Fruit fly (Drosophila melanogaster) whole organism, embryonic: ENCODE results near the gene pdm2.

ENCODE experiments used
- Abd-B ChIP-seq: fragments of 200-800 bp; sonication (Bioruptor generic); optimal IDR thresholded peaks from 2 replicates; lab custom pipeline; 2018; ENCODE audit warnings: missing biosample characterization, mild to moderate bottlenecking, missing genetic modification characterization, moderate library complexity
- Adf1 ChIP-seq: fragments of 200-800 bp; sonication (Bioruptor generic); IDR thresholded peaks from 2 replicates; pipeline ENCODE4 v1.3.6; 2022; ENCODE audit warnings: missing biosample characterization, missing genetic modification characterization
- Bteb2 ChIP-seq: fragments of 200-800 bp; sonication (Bioruptor generic); optimal IDR thresholded peaks from 2 replicates; lab custom pipeline; 2016; ENCODE audit warnings: missing biosample characterization, missing genetic modification characterization
- CG10274 ChIP-seq: fragments of 200-800 bp; sonication (Bioruptor generic); optimal IDR thresholded peaks from 3 replicates; lab custom pipeline; 2017; ENCODE audit warnings: missing biosample characterization, mild to moderate bottlenecking, missing genetic modification characterization
- CG10462 ChIP-seq: fragments of 200-800 bp; sonication (Bioruptor generic); optimal IDR thresholded peaks from 2 replicates; lab custom pipeline; 2016; ENCODE audit warnings: missing biosample characterization, missing genetic modification characterization
- CG12219 ChIP-seq: fragments of 200-800 bp; sonication (Bioruptor generic); optimal IDR thresholded peaks from 3 replicates; lab custom pipeline; 2018; ENCODE audit warnings: missing biosample characterization, mild to moderate bottlenecking, missing genetic modification characterization
- CG13296 ChIP-seq: fragments of 200-800 bp; sonication (Bioruptor generic); optimal IDR thresholded peaks from 3 replicates; lab custom pipeline; 2018; ENCODE audit warnings: missing biosample characterization, mild to moderate bottlenecking, missing genetic modification characterization
- CG15479 ChIP-seq: fragments of 200-800 bp; sonication (Bioruptor generic); optimal IDR thresholded peaks from 3 replicates; lab custom pipeline; 2019; ENCODE audit warnings: missing biosample characterization, mild to moderate bottlenecking, missing genetic modification characterization, moderate library complexity
- CG30431 ChIP-seq: fragments of 200-800 bp; sonication (Bioruptor generic); optimal IDR thresholded peaks from 2 replicates; lab custom pipeline; 2017; ENCODE audit warnings: missing biosample characterization, missing genetic modification characterization
- CG31224 ChIP-seq: fragments of 200-800 bp; sonication (Bioruptor generic); IDR thresholded peaks from 2 replicates; pipeline ENCODE4 v1.3.6; 2022; ENCODE audit warnings: missing biosample characterization, missing genetic modification characterization
- CG31365 ChIP-seq: fragments of 200-800 bp; sonication (Bioruptor generic); optimal IDR thresholded peaks from 2 replicates; lab custom pipeline; 2018; ENCODE audit warnings: missing biosample characterization, mild to moderate bottlenecking, missing genetic modification characterization
- CG4820 ChIP-seq: fragments of 200-800 bp; sonication (Bioruptor generic); optimal IDR thresholded peaks from 3 replicates; lab custom pipeline; 2016; ENCODE audit warnings: missing biosample characterization, missing genetic modification characterization
- CG4854 ChIP-seq: fragments of 200-800 bp; sonication (Bioruptor generic); optimal IDR thresholded peaks from 2 replicates; lab custom pipeline; 2016; ENCODE audit warnings: missing biosample characterization, missing genetic modification characterization, inconsistent platforms
- CG5180 ChIP-seq: fragments of 200-800 bp; sonication (Bioruptor generic); optimal IDR thresholded peaks from 3 replicates; lab custom pipeline; 2017; ENCODE audit warnings: missing biosample characterization, missing genetic modification characterization, mild to moderate bottlenecking, moderate library complexity, missing genetic modification reagents
- CG5245 ChIP-seq: fragments of 200-800 bp; sonication (Bioruptor generic); optimal IDR thresholded peaks from 3 replicates; lab custom pipeline; 2016; ENCODE audit warnings: missing biosample characterization, missing genetic modification characterization
- CG6175 ChIP-seq: fragments of 200-800 bp; sonication (Bioruptor generic); IDR thresholded peaks from 3 replicates; pipeline ENCODE4 v1.3.6; 2022; ENCODE audit warnings: missing biosample characterization, missing genetic modification characterization
- CG8281 ChIP-seq: fragments of 200-800 bp; sonication (Bioruptor generic); optimal IDR thresholded peaks from 2 replicates; lab custom pipeline; 2018; ENCODE audit warnings: missing biosample characterization, mild to moderate bottlenecking, missing genetic modification characterization, moderate library complexity
- CG8924 ChIP-seq: fragments of 200-800 bp; optimal IDR thresholded peaks from 3 replicates; lab custom pipeline; 2019; ENCODE audit warnings: missing biosample characterization, mild to moderate bottlenecking, missing genetic modification characterization, moderate library complexity
- Chrac-16 ChIP-seq: fragments of 200-800 bp; sonication (Bioruptor generic); optimal IDR thresholded peaks from 3 replicates; lab custom pipeline; 2016; ENCODE audit warnings: missing biosample characterization, missing genetic modification characterization
- Dad ChIP-seq: fragments of 200-800 bp; sonication (Bioruptor generic); optimal IDR thresholded peaks from 3 replicates; lab custom pipeline; 2016; ENCODE audit warnings: missing biosample characterization, missing genetic modification characterization
- Dll ChIP-seq: fragments of 200-800 bp; sonication (Bioruptor generic); IDR thresholded peaks from 4 replicates; pipeline ENCODE4 v1.3.6; 2022; ENCODE audit warnings: missing biosample characterization, missing genetic modification characterization; ENCODE audit not compliant: partially characterized antibody
- Doc3 ChIP-seq: fragments of 200-800 bp; sonication (Bioruptor generic); IDR thresholded peaks from 3 replicates; pipeline ENCODE4 v1.3.6; 2022; ENCODE audit warnings: missing biosample characterization, missing genetic modification characterization; ENCODE audit not compliant: partially characterized antibody
- Dref ChIP-seq: fragments of 200-800 bp; sonication (Bioruptor generic); IDR thresholded peaks from 2 replicates; pipeline ENCODE4 v1.3.6; 2022; ENCODE audit warnings: missing biosample characterization, missing genetic modification characterization
- ERR ChIP-seq: fragments of 200-800 bp; sonication (Bioruptor generic); optimal IDR thresholded peaks from 2 replicates; lab custom pipeline; 2016; ENCODE audit warnings: missing biosample characterization, missing genetic modification characterization
- HLH3B ChIP-seq: fragments of 200-800 bp; sonication (Bioruptor generic); IDR thresholded peaks from 2 replicates; pipeline ENCODE4 v1.3.6; 2022; ENCODE audit warnings: missing biosample characterization, missing genetic modification characterization
- HLH54F ChIP-seq: fragments of 200-800 bp; sonication (Bioruptor generic); optimal IDR thresholded peaks from 3 replicates; lab custom pipeline; 2016; ENCODE audit warnings: missing biosample characterization, missing genetic modification characterization
- Lim3 ChIP-seq: fragments of 200-800 bp; sonication (Bioruptor generic); IDR thresholded peaks from 2 replicates; pipeline ENCODE4 v1.3.6; 2022; ENCODE audit warnings: missing biosample characterization, missing genetic modification characterization
- Lpt ChIP-seq: fragments of >200 bp; optimal IDR thresholded peaks from 2 replicates; lab custom pipeline; 2018; ENCODE audit warnings: missing biosample characterization, missing genetic modification characterization
- MBD-R2 ChIP-seq: fragments of 200-800 bp; sonication (Bioruptor generic); IDR thresholded peaks from 2 replicates; pipeline ENCODE4 v1.3.6; 2022; ENCODE audit warnings: missing biosample characterization, missing genetic modification characterization
- Optix ChIP-seq: fragments of 200-800 bp; sonication (Bioruptor generic); IDR thresholded peaks from 3 replicates; pipeline ENCODE4 v1.3.6; 2022; ENCODE audit warnings: missing biosample characterization, missing genetic modification characterization
- Side ChIP-seq: fragments of 200-800 bp; sonication (Bioruptor generic); optimal IDR thresholded peaks from 2 replicates; lab custom pipeline; 2016; ENCODE audit warnings: missing biosample characterization, missing genetic modification characterization
- Sox100B ChIP-seq: fragments of 200-800 bp; sonication (Bioruptor generic); optimal IDR thresholded peaks from 3 replicates; lab custom pipeline; 2018; ENCODE audit warnings: missing biosample characterization, mild to moderate bottlenecking, missing genetic modification characterization
- Xrp1 ChIP-seq: fragments of 200-800 bp; sonication (Bioruptor generic); IDR thresholded peaks from 2 replicates; pipeline ENCODE4 v1.3.6; 2022; ENCODE audit warnings: missing biosample characterization, missing genetic modification characterization
- al ChIP-seq: fragments of 200-800 bp; sonication (Bioruptor generic); IDR thresholded peaks from 2 replicates; pipeline ENCODE4 v1.3.6; 2022; ENCODE audit warnings: missing biosample characterization, missing genetic modification characterization
- ara ChIP-seq: fragments of 200-800 bp; sonication (Bioruptor generic); IDR thresholded peaks from 2 replicates; pipeline ENCODE4 v1.3.6; 2022; ENCODE audit warnings: missing biosample characterization, missing genetic modification characterization
- ato ChIP-seq: fragments of 200-800 bp; sonication (Bioruptor generic); IDR thresholded peaks from 2 replicates; pipeline ENCODE4 v1.3.6; 2022; ENCODE audit warnings: missing biosample characterization, missing genetic modification characterization; ENCODE audit not compliant: partially characterized antibody
- bowl ChIP-seq: fragments of 200-800 bp; sonication (Bioruptor generic); IDR thresholded peaks from 2 replicates; pipeline ENCODE4 v1.3.6; 2022; ENCODE audit warnings: missing biosample characterization, missing genetic modification characterization
- danr ChIP-seq: fragments of 200-800 bp; sonication (Bioruptor generic); IDR thresholded peaks from 2 replicates; pipeline ENCODE4 v1.3.6; 2022; ENCODE audit warnings: missing biosample characterization, missing genetic modification characterization
- dati ChIP-seq: fragments of 200-800 bp; sonication (Bioruptor generic); IDR thresholded peaks from 2 replicates; pipeline ENCODE4 v1.3.6; 2022; ENCODE audit warnings: missing biosample characterization, missing genetic modification characterization
- fd64A ChIP-seq: fragments of 200-800 bp; sonication (Bioruptor generic); optimal IDR thresholded peaks from 3 replicates; lab custom pipeline; 2018; ENCODE audit warnings: missing biosample characterization, mild to moderate bottlenecking, missing genetic modification characterization
- gt ChIP-seq: fragments of 200-800 bp; sonication (Bioruptor generic); IDR thresholded peaks from 2 replicates; pipeline ENCODE4 v1.3.6; 2022; ENCODE audit warnings: missing biosample characterization, missing genetic modification characterization
- hkb ChIP-seq, 2 experiments: fragments of 200-800 bp in 1 of 2; fragments of >200 bp in 1 of 2; sonication (Bioruptor generic) in 1 of 2; IDR thresholded peaks in 1 of 2; optimal IDR thresholded peaks in 1 of 2; 2 replicates each; pipeline versions ENCODE4 v1.3.6 to Lab custom; 2017 to 2022; ENCODE audit warnings: missing biosample characterization in 1 of 2, missing genetic modification characterization in 1 of 2
- insv ChIP-seq, 2 experiments: fragments of 200-800 bp; sonication (Bioruptor generic); optimal IDR thresholded peaks; 3 replicates each; lab custom pipeline; 2016 to 2018; ENCODE audit warnings: missing biosample characterization in 2 of 2, missing genetic modification characterization in 2 of 2
- jigr1 ChIP-seq: fragments of 200-800 bp; sonication (Bioruptor generic); IDR thresholded peaks from 3 replicates; pipeline ENCODE4 v1.3.6; 2022; ENCODE audit warnings: missing biosample characterization, missing genetic modification characterization
- luna ChIP-seq: fragments of 200-800 bp; sonication (Bioruptor generic); optimal IDR thresholded peaks from 2 replicates; lab custom pipeline; 2016; ENCODE audit warnings: missing biosample characterization, missing genetic modification characterization
- nau ChIP-seq: fragments of 200-800 bp; sonication (Bioruptor generic); optimal IDR thresholded peaks from 3 replicates; lab custom pipeline; 2017; ENCODE audit warnings: missing biosample characterization, mild to moderate bottlenecking, missing genetic modification characterization, missing genetic modification reagents
- odd ChIP-seq: fragments of 200-800 bp; sonication (Bioruptor generic); optimal IDR thresholded peaks from 2 replicates; lab custom pipeline; 2017; ENCODE audit warnings: missing biosample characterization, mild to moderate bottlenecking, missing genetic modification characterization
- slou ChIP-seq: fragments of 200-800 bp; sonication (Bioruptor generic); optimal IDR thresholded peaks from 3 replicates; lab custom pipeline; 2016; ENCODE audit warnings: missing biosample characterization, missing genetic modification characterization
- sqz ChIP-seq: fragments of 200-800 bp; sonication (Bioruptor generic); optimal IDR thresholded peaks from 3 replicates; lab custom pipeline; 2018; ENCODE audit warnings: missing biosample characterization, mild to moderate bottlenecking, missing genetic modification characterization
- sug ChIP-seq: fragments of 200-800 bp; optimal IDR thresholded peaks from 2 replicates; lab custom pipeline; 2019; ENCODE audit warnings: missing biosample characterization, mild to moderate bottlenecking, missing genetic modification characterization, moderate library complexity
- tio ChIP-seq: fragments of 200-800 bp; sonication (Bioruptor generic); optimal IDR thresholded peaks from 2 replicates; lab custom pipeline; 2017; ENCODE audit warnings: missing biosample characterization, missing genetic modification characterization, inconsistent platforms

pdm2 gene

dm6 chr2L:12721794-12722315 lies 64.9 kb downstream of the pdm2 start, which contains the start of gene Pih1D1 (continued):
- TF ChIP-seq CG31365 (tag; lab: Kevin White, UChicago): peak; percentile 52
- peak; percentile 95 for TF ChIP-seq CG4820 (GFP tag; lab: Kevin White, UChicago)
- TF ChIP-seq CG5180 (GFP tag; lab: Kevin White, UChicago): peak; percentile 77
- peak; percentile 86 for TF ChIP-seq gt (GFP tag; lab: Robert Waterston, UW)
- peak; percentile 92 for TF ChIP-seq CG30431 (GFP tag; lab: Kevin White, UChicago)
- TF ChIP-seq ERR: peak; percentile 46
- no peak for TF ChIP-seq hkb (optimal IDR thresholded peaks at IDR 0.05; lab: Kevin White, UChicago)
- TF ChIP-seq hkb (GFP tag; IDR thresholded peaks at IDR 0.05; lab: Robert Waterston, UW): peak; percentile 95
- TF ChIP-seq Doc3 (GFP tag; lab: Robert Waterston, UW): no peak
- TF ChIP-seq Side (GFP tag; lab: Kevin White, UChicago): peak; percentile 86
- TF ChIP-seq Dll (GFP tag; lab: Robert Waterston, UW): no peak
- TF ChIP-seq CG12219 (GFP tag; lab: Kevin White, UChicago): peak; percentile 83
- no peak for TF ChIP-seq Lpt (GFP tag; lab: Kevin White, UChicago)
- peak; percentile 97 for TF ChIP-seq slou (GFP tag; lab: Kevin White, UChicago)
- peak; percentile 95 for TF ChIP-seq Chrac-16 (GFP tag; lab: Kevin White, UChicago)
- peak; percentile 67 for TF ChIP-seq odd
- TF ChIP-seq Adf1 (GFP tag; lab: Robert Waterston, UW): peak; percentile 73
- peak; percentile 96 for TF ChIP-seq sug
- peak; percentile 82 for TF ChIP-seq MBD-R2 (GFP tag; lab: Robert Waterston, UW)
- TF ChIP-seq Lim3: peak; percentile 91
- peak; percentile 76 for TF ChIP-seq bowl (GFP tag; lab: Robert Waterston, UW)
- TF ChIP-seq Sox100B (GFP tag; lab: Kevin White, UChicago): peak; percentile 94
- TF ChIP-seq dati (GFP tag; lab: Robert Waterston, UW): peak; percentile 78; the same call in 1 of the 2 replicates
- TF ChIP-seq fd64A: peak; percentile 45
- TF ChIP-seq Bteb2 (GFP tag; lab: Kevin White, UChicago): peak; percentile 92
- peak; percentile 95 for TF ChIP-seq CG8924 (tag; lab: Kevin White, UChicago)
- peak; percentile 97 for TF ChIP-seq Xrp1 (GFP tag; lab: Robert Waterston, UW)
- peak; percentile 93 for TF ChIP-seq CG31224 (GFP tag; lab: Robert Waterston, UW)
- peak; percentile 90 for TF ChIP-seq jigr1 (GFP tag; lab: Robert Waterston, UW)
- TF ChIP-seq nau (GFP tag; lab: Kevin White, UChicago): peak; percentile 89
- peak; percentile 7 for TF ChIP-seq CG15479 (GFP tag; lab: Kevin White, UChicago)
- peak; percentile 90 for TF ChIP-seq CG6175 (GFP tag; lab: Robert Waterston, UW)
- peak; percentile 88 for TF ChIP-seq CG8281
- peak; percentile 79 for TF ChIP-seq Dad
- TF ChIP-seq CG4854 (GFP tag; lab: Kevin White, UChicago): peak; percentile 84
- peak; percentile 83 for TF ChIP-seq sqz (GFP tag; lab: Kevin White, UChicago)
- TF ChIP-seq CG5245 (GFP tag; lab: Kevin White, UChicago): peak; percentile 89
- TF ChIP-seq HLH54F: peak; percentile 95
- no peak for TF ChIP-seq CG13296 (GFP tag; lab: Kevin White, UChicago)
- TF ChIP-seq CG10274 (GFP tag; lab: Kevin White, UChicago): peak; percentile 83
- TF ChIP-seq ato (GFP tag; lab: Robert Waterston, UW): no peak
- peak; percentile 90 for TF ChIP-seq CG10462 (GFP tag; lab: Kevin White, UChicago)
- peak; percentile 97 for TF ChIP-seq al (GFP tag; lab: Robert Waterston, UW)
- TF ChIP-seq ara (GFP tag; lab: Robert Waterston, UW): peak; percentile 94
- peak; percentile 97 for TF ChIP-seq Abd-B
- peak; percentile 78; the same call in 2 of the 3 replicates for TF ChIP-seq Optix (GFP tag; lab: Robert Waterston, UW)
- peak; percentile 93 for TF ChIP-seq danr (GFP tag; lab: Robert Waterston, UW)
- peak; percentile 97 for TF ChIP-seq tio (GFP tag; lab: Kevin White, UChicago)
- TF ChIP-seq HLH3B (GFP tag; lab: Robert Waterston, UW): peak; percentile 92
- TF ChIP-seq luna (GFP tag; lab: Kevin White, UChicago): peak; percentile 71
- TF ChIP-seq insv (GFP tag; optimal IDR thresholded peaks at IDR 0.05; lab: Kevin White, UChicago): peak in 1 of 2 experiments; percentile 64
- TF ChIP-seq Dref: peak; percentile 31; the same call in 1 of the 2 replicates
